Worm (Caenorhabditis elegans): ENCODE results near the gene ZC204.6.

Gene ZC204.6

DNA sequence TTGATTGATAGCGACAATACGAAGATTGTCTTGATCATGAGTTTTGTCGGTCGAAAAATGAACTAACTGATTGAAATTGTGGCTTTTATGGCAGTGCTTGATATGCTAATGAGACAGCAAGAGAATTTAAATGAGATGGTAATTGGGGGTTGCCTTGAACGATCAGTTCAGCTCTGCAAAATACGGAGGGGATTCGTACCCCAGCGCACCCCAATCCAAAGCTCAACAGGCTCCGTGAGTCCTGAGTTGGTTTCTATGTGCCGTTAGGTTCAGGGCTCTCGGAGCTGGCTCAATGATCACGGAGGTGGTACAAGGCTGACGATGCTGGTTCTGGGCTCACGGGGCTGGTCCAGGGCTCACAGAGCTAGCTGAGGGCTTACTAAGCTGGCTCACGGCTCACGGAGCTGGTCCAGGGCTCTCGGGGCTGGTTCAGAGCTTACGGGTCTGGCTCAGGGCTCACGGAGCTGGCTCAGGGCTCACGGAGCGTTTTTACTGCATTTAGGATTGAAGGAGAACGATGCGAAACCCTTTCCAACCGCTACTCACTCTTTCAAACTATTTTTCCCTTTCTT lies at the start of gene ZC204.6:
Gene ZC204.6 (minus strand): TSS at position 51 of the 572 bp plus-strand sequence.
- TF ChIP-seq scrt-1 (GFP tag; IDR thresholded peaks at IDR 0.05): no peak
- TF ChIP-seq ceh-13 (GFP tag; optimal IDR thresholded peaks at IDR 0.05): no peak
- TF ChIP-seq tra-4 (tag; optimal IDR thresholded peaks at IDR 0.05): no peak

DNA sequence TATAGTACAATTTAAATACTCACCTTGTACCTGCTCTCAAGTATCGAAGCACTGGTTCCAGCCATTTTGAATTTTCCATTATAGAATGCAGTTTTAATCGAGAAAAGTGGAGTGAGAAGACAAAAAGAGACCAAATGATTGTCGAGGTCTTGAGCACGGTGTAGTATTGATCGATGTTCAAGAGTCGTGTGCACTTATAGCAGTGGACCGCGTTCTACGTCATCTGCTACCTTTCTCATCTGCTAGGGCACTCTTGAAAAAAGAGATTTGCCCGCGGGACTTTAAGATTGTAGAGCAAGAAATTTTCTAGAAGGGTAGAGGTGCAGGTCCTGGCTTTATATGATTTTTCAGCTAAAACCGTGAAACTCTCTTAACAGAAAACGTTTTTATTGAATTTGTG lies 48.2 kb upstream of the ZC204.6 start, which contains the start of gene fbxc-21:
Gene fbxc-21 (minus strand): TSS at position 101 of the 400 bp plus-strand sequence.
- no peak for TF ChIP-seq hmbx-1 (tag; optimal IDR thresholded peaks at IDR 0.05)
- TF ChIP-seq ceh-13 (GFP tag; optimal IDR thresholded peaks at IDR 0.05): no peak

DNA sequence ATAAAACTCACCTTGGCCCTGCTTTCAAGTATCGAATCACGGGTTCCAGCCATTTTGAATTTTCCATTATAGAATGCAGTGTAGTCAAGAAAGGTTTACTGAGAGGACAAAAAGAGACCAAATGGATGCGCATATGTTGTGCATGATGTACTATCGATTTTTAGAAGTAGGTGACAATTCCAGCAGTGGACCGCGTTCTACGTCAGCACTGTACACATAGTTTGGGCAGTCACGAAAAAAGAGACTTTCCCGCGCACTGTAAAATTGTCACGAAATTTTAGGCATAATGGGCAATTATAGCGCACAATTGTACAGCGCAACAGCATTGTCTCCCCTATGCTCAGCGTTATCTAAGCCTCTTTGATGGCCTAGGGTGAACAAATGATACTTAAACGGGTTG lies 46.4 kb upstream of the ZC204.6 start, which contains the start of gene fbxc-22:
Gene fbxc-22 (minus strand): TSS at position 101 of the 400 bp plus-strand sequence.
- TF ChIP-seq hmbx-1 (tag; optimal IDR thresholded peaks at IDR 0.05): no peak
- TF ChIP-seq scrt-1 (GFP tag; IDR thresholded peaks at IDR 0.05): no peak
- TF ChIP-seq sea-1 (GFP tag; conservative IDR thresholded peaks at IDR 0.05): no peak
- TF ChIP-seq flt-1 (GFP tag; IDR thresholded peaks at IDR 0.05): no peak

DNA sequence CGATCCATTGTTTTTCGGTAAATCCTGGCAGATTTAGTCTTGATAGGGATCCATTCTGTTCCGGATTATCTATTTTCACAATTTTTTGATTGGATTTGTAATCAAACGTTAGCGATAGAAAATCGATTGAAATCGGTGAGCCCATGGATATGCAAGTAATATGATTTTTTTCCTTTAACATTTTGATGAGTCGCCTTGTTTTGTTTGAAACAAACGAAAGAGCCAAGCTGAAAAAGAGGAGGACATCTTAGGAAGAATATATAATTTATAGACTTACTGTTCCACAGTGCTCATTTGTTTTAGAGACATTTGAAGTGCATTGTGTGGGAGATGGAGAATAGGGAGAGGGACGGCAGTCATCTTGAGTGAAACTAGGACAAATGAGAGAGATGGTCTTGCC lies 44.2 kb upstream of the ZC204.6 start, which contains the start of the genes fbxb-18 and fbxb-19:
Gene fbxb-18 (minus strand): TSS at position 101 of the 400 bp plus-strand sequence.
Gene fbxb-19 (minus strand): TSS at position 369 of the 400 bp plus-strand sequence.
- TF ChIP-seq ceh-13 (GFP tag; optimal IDR thresholded peaks at IDR 0.05): no peak
- no peak for TF ChIP-seq F13C5.2 (tag; optimal IDR thresholded peaks at IDR 0.05)
- no peak for TF ChIP-seq tbx-37 (GFP tag; conservative IDR thresholded peaks at IDR 0.05)
- no peak for TF ChIP-seq tbx-11 (GFP tag; IDR thresholded peaks at IDR 0.05)
- no peak for TF ChIP-seq aly-1 (tag; optimal IDR thresholded peaks at IDR 0.05)

DNA sequence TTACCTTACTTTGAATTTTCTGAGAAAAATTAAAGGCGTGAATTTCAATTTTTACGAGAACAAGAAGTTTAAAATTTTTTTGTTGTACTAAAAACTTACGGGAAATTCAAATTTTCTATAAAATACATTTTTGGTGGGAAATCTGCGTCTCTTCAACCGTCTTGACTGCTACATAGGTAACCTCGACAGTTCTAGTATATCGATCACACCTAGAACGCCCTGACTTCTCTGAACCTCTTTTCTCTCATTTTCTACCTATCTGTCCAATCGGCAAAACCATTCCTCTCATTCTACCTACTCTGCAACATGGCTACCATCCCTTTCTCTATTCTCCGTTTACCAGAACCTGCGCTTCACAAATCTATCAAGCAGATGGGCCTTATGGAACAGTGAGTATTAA lies 39.1 kb upstream of the ZC204.6 start, which contains the start of gene fbxb-25:
Gene fbxb-25 (plus strand): TSS at position 301 of the 400 bp plus-strand sequence.
- TF ChIP-seq ama-1 (optimal IDR thresholded peaks at IDR 0.05): no peak
- no peak for TF ChIP-seq scrt-1 (GFP tag; IDR thresholded peaks at IDR 0.05)
- TF ChIP-seq ceh-36 (tag; optimal IDR thresholded peaks at IDR 0.05): no peak
- no peak for TF ChIP-seq F13C5.2 (tag; optimal IDR thresholded peaks at IDR 0.05)
- no peak for TF ChIP-seq pes-1 (GFP tag; IDR thresholded peaks at IDR 0.05)

DNA sequence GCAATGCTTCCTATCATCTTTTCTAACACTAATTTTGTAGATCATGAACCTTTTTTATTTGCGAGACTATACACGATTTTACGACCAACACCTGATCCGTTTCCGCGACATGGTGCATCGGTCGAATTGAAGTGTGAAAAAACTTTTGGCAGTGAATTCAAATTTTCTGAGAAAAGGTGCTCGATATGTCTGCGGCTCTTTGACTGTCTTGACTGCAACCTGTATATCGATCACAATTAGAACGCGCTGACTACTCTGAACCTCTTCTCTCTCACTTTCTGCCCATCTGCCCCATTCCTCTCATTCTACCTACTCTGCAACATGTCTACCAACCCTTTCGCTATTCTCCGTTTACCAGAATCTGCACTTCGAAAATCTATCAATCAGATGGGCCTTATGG lies 37.6 kb upstream of the ZC204.6 start, which contains the start of gene fbxb-26:
Gene fbxb-26 (plus strand): TSS at position 301 of the 400 bp plus-strand sequence.
- TF ChIP-seq tbx-11 (GFP tag; IDR thresholded peaks at IDR 0.05): no peak

DNA sequence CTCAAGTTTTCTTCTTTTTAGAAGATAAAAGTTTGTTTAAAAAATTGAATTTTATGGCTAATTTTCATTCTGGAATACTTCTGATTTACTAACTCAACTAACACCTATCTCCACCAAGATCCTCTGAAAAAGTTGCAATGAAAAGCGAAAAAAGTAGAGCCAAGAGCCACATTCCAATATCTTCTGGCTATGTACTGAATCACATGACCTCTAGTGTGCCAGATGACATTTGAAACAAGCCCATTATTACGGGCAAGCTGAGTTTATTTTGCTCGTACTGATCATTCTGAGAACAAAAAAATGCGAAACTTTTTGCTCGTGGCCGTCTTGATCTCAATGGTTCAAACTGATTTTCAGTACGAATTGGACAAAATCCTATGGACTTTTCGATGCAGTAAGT lies 34.5 kb upstream of the ZC204.6 start, which contains the start of gene irld-36:
Gene irld-36 (plus strand): TSS at position 301 of the 400 bp plus-strand sequence.
- TF ChIP-seq flt-1 (GFP tag; IDR thresholded peaks at IDR 0.05) (no peak), scrt-1 (GFP tag; IDR thresholded peaks at IDR 0.05) (no peak), F13C5.2 (tag; optimal IDR thresholded peaks at IDR 0.05) (no peak), hmg-4 (GFP tag; optimal IDR thresholded peaks at IDR 0.05) (no peak), ama-1 (optimal IDR thresholded peaks at IDR 0.05) (no peak), tbx-37 (GFP tag; conservative IDR thresholded peaks at IDR 0.05) (no peak), tbx-11 (GFP tag; IDR thresholded peaks at IDR 0.05) (no peak), tra-4 (tag; optimal IDR thresholded peaks at IDR 0.05) (no peak), ets-7 (tag; optimal IDR thresholded peaks at IDR 0.05) (no peak), aly-1 (tag; optimal IDR thresholded peaks at IDR 0.05) (no peak), ceh-36 (tag; optimal IDR thresholded peaks at IDR 0.05) (no peak), B0310.2 (tag; optimal IDR thresholded peaks at IDR 0.05) (no peak), hnd-1 (tag; optimal IDR thresholded peaks at IDR 0.05) (no peak), sea-1 (GFP tag; conservative IDR thresholded peaks at IDR 0.05) (no peak), pes-1 (GFP tag; IDR thresholded peaks at IDR 0.05) (no peak), ceh-13 (GFP tag; optimal IDR thresholded peaks at IDR 0.05) (no peak), hmbx-1 (tag; optimal IDR thresholded peaks at IDR 0.05) (no peak)

DNA sequence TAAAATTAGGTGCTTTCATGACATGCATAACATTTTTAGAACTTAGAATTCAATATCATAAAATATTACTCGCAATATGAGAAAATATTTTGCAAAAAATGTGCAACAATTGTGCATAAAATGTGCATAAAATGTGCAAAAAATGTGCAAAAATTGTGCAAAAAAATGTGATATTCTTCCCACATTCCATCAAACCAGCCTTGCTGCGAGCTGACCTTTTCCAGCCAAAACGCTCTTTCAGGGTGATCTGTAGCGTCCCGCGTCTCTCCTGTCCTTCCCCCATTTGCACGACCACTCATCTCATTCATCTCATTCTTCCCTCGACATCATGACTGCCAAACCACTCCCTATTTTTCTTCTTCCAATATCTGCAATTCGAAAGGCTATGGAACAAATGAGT lies 31.5 kb upstream of the ZC204.6 start, which contains the start of gene fbxb-17:
Gene fbxb-17 (plus strand): TSS at position 301 of the 400 bp plus-strand sequence.
- TF ChIP-seq ets-7 (tag; optimal IDR thresholded peaks at IDR 0.05) (no peak), tra-4 (tag; optimal IDR thresholded peaks at IDR 0.05) (no peak), aly-1 (tag; optimal IDR thresholded peaks at IDR 0.05) (no peak), B0310.2 (tag; optimal IDR thresholded peaks at IDR 0.05) (no peak)

DNA sequence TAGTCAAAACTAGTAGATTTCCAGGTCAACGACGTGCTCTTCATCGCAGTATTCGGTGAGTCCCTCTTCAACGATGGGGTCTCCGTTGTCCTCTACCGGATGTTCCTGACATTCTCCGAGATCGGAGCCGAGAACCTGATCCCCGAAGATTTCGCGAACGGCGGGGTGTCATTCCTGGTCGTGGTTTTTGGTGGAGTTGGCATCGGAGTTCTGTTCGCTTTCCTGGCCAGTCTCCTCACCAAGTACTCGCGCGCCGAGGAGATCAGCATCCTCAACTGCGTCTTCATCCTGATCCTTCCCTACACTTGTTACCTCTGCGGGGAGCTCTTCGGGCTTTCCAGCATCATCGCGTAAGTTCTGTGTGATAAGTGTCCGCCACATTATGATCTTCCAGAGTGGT lies 28.0 kb upstream of the ZC204.6 start:
- TF ChIP-seq tra-4 (tag; optimal IDR thresholded peaks at IDR 0.05) (no peak), ceh-13 (GFP tag; optimal IDR thresholded peaks at IDR 0.05) (no peak), hmbx-1 (tag; optimal IDR thresholded peaks at IDR 0.05) (no peak)

DNA sequence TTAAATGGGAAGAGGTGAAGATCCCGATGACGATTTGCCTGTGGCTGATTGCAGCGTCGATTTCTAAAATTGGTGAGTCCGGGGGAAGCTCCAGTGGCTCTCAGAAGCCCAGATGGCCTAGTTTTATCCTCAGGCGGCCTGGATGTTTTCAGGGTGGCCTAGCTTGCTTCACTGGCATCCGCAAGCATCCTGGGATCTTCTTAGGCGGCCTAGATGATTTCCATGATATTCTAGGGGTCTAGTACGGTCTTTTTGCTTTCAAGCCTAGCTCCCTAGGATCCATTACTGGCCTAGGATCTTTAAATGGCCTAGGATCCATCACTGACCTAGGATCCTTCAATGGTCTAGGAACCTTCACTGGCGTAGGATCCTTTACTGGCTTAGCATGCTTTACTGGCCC lies 26.4 kb upstream of the ZC204.6 start:
- TF ChIP-seq ets-7 (tag; optimal IDR thresholded peaks at IDR 0.05) (no peak), tbx-11 (GFP tag; IDR thresholded peaks at IDR 0.05) (no peak), scrt-1 (GFP tag; IDR thresholded peaks at IDR 0.05) (no peak), hmg-4 (GFP tag; optimal IDR thresholded peaks at IDR 0.05) (no peak), B0310.2 (tag; optimal IDR thresholded peaks at IDR 0.05) (no peak), tra-4 (tag; optimal IDR thresholded peaks at IDR 0.05) (no peak), hmbx-1 (tag; optimal IDR thresholded peaks at IDR 0.05) (no peak)
